Fruit fly (Drosophila melanogaster): ENCODE results near the gene CG3061.

The CG3061 gene

dm6 chr3R:14005152-14005551 lies 27.0 kb upstream of the CG3061 start (continued):
- TF ChIP-seq Lpt (GFP tag; optimal IDR thresholded peaks at IDR 0.05) = no peak
- no peak for TF ChIP-seq CG7357 (GFP tag; IDR thresholded peaks at IDR 0.05)
- TF ChIP-seq CG18619 (GFP tag; optimal IDR thresholded peaks at IDR 0.05) = no peak
- TF ChIP-seq gcm2 (GFP tag; optimal IDR thresholded peaks at IDR 0.05) = no peak
- TF ChIP-seq CG17802 (tag; optimal IDR thresholded peaks at IDR 0.05) = no peak
- no peak for TF ChIP-seq bcd (GFP tag; optimal IDR thresholded peaks at IDR 0.05)
- TF ChIP-seq CG4730 (GFP tag; IDR thresholded peaks at IDR 0.05) = no peak
- TF ChIP-seq Atf-2 (GFP tag; optimal IDR thresholded peaks at IDR 0.05) = no peak
- no peak for TF ChIP-seq CG2875 (GFP tag; optimal IDR thresholded peaks at IDR 0.05)
- no peak for TF ChIP-seq CG4328 (GFP tag; optimal IDR thresholded peaks at IDR 0.05)
- no peak for TF ChIP-seq CG30020 (tag; optimal IDR thresholded peaks at IDR 0.05)
- TF ChIP-seq ci (GFP tag; IDR thresholded peaks at IDR 0.05) = 0 out of 3 replicates have a peak, but pooled peaks have one; percentile 55
- no peak for TF ChIP-seq Lim3 (GFP tag; IDR thresholded peaks at IDR 0.05)
- no peak for TF ChIP-seq toy (GFP tag; IDR thresholded peaks at IDR 0.05)
- peak; percentile 11 for TF ChIP-seq CG3163 (GFP tag; optimal IDR thresholded peaks at IDR 0.05)
- no peak for TF ChIP-seq mld (GFP tag; IDR thresholded peaks at IDR 0.05; ENCODE audit: partially characterized antibody)
- TF ChIP-seq CoRest (tag; optimal IDR thresholded peaks at IDR 0.05) = no peak
- 0 out of 3 replicates have a peak, but pooled peaks have one; percentile 39 for TF ChIP-seq otp (GFP tag; IDR thresholded peaks at IDR 0.05)
- no peak for TF ChIP-seq h (optimal IDR thresholded peaks at IDR 0.05)
- no peak for TF ChIP-seq CG4404 (GFP tag; IDR thresholded peaks at IDR 0.05)
- TF ChIP-seq CG17359 (tag; optimal IDR thresholded peaks at IDR 0.05) = no peak
- no peak for TF ChIP-seq CG8359 (GFP tag; optimal IDR thresholded peaks at IDR 0.05; ENCODE audit: borderline replicate concordance)
- TF ChIP-seq Ravus (GFP tag; IDR thresholded peaks at IDR 0.05) = no peak
- no peak for TF ChIP-seq kay (GFP tag; optimal IDR thresholded peaks at IDR 0.05)
- no peak for TF ChIP-seq Dfd (GFP tag; optimal IDR thresholded peaks at IDR 0.05)
- no peak for TF ChIP-seq bsh (GFP tag; optimal IDR thresholded peaks at IDR 0.05)
- no peak for TF ChIP-seq oc (tag; optimal IDR thresholded peaks at IDR 0.05)
- TF ChIP-seq zf30C (GFP tag; optimal IDR thresholded peaks at IDR 0.05) = peak; percentile 39
- TF ChIP-seq cg (GFP tag; optimal IDR thresholded peaks at IDR 0.05) = peak; percentile 30
- no peak for TF ChIP-seq Sry-δ (GFP tag; optimal IDR thresholded peaks at IDR 0.05)
- TF ChIP-seq ken (GFP tag; IDR thresholded peaks at IDR 0.05) = no peak
- TF ChIP-seq fd102C (GFP tag; optimal IDR thresholded peaks at IDR 0.05) = no peak
- TF ChIP-seq nmo (GFP tag; optimal IDR thresholded peaks at IDR 0.05) = no peak
- TF ChIP-seq sug (tag; optimal IDR thresholded peaks at IDR 0.05) = peak; percentile 4
- no peak for TF ChIP-seq CG3065 (GFP tag; optimal IDR thresholded peaks at IDR 0.05)
- TF ChIP-seq CrebB (tag; optimal IDR thresholded peaks at IDR 0.05) = no peak
- TF ChIP-seq Doc2 (GFP tag; IDR thresholded peaks at IDR 0.05) = no peak
- no peak for TF ChIP-seq CG6765 (GFP tag; optimal IDR thresholded peaks at IDR 0.05)
- no peak for TF ChIP-seq CG10147 (GFP tag; optimal IDR thresholded peaks at IDR 0.05)
- TF ChIP-seq ems (GFP tag; optimal IDR thresholded peaks at IDR 0.05) = no peak
- TF ChIP-seq grn (GFP tag; optimal IDR thresholded peaks at IDR 0.05) = no peak
- TF ChIP-seq kni (GFP tag; optimal IDR thresholded peaks at IDR 0.05) = peak; percentile 28
- peak; percentile 58 for TF ChIP-seq sd (tag; optimal IDR thresholded peaks at IDR 0.05)
- no peak for TF ChIP-seq CG10431 (GFP tag; optimal IDR thresholded peaks at IDR 0.05)
- no peak for TF ChIP-seq CG12391 (tag; optimal IDR thresholded peaks at IDR 0.05)
- no peak for TF ChIP-seq CG1602 (GFP tag; optimal IDR thresholded peaks at IDR 0.05)
- no peak for TF ChIP-seq CG8290 (GFP tag; optimal IDR thresholded peaks at IDR 0.05)
- peak in 1 of 2 experiments; percentile 27 for TF ChIP-seq CG8290 (tag; optimal IDR thresholded peaks at IDR 0.05)
- no peak for TF ChIP-seq Sox100B (GFP tag; optimal IDR thresholded peaks at IDR 0.05)
- no peak for TF ChIP-seq Hsf (GFP tag; optimal IDR thresholded peaks at IDR 0.05)
- peak; percentile 6 for TF ChIP-seq CG6813 (GFP tag; optimal IDR thresholded peaks at IDR 0.05)
- 0 out of 3 replicates have a peak, but pooled peaks have one; percentile 5 for TF ChIP-seq sr (GFP tag; IDR thresholded peaks at IDR 0.05)
